Worm (Caenorhabditis elegans) whole organism, L3 larva: Measurements from ENCODE around the gene arle-14.

Source experiments
- ZK546.5 ChIP-seq: sonication (generic microtip); optimal IDR thresholded peaks from 2 replicates; lab custom pipeline; 2017; ENCODE audit warnings: missing biosample characterization, missing genetic modification characterization
- elt-1 ChIP-seq: fragments of 150-350 bp; optimal IDR thresholded peaks from 2 replicates; lab custom pipeline; 2014; ENCODE audit warnings: missing biosample characterization, missing genetic modification characterization
- elt-2 ChIP-seq: sonication (generic microtip); optimal IDR thresholded peaks from 2 replicates; lab custom pipeline; 2016; ENCODE audit warnings: missing genetic modification reagents, mild to moderate bottlenecking, missing genetic modification characterization, missing compliant biosample characterization
- fkh-2 ChIP-seq: fragments of 150-350 bp; optimal IDR thresholded peaks from 2 replicates; lab custom pipeline; 2014; ENCODE audit warnings: missing biosample characterization, missing genetic modification reagents, missing genetic modification characterization
- fos-1 ChIP-seq: fragments of 150-350 bp; optimal IDR thresholded peaks from 2 replicates; lab custom pipeline; 2014; ENCODE audit warnings: missing biosample characterization, missing genetic modification characterization
- lin-39 ChIP-seq: fragments of 150-350 bp; optimal IDR thresholded peaks from 2 replicates; lab custom pipeline; 2018; ENCODE audit warnings: missing biosample characterization, missing genetic modification reagents, missing genetic modification characterization
- mdl-1 ChIP-seq: fragments of 150-350 bp; optimal IDR thresholded peaks from 2 replicates; lab custom pipeline; 2014; ENCODE audit warnings: missing biosample characterization, missing genetic modification characterization
- nfya-1 ChIP-seq: sonication (generic microtip); optimal IDR thresholded peaks from 2 replicates; lab custom pipeline; 2017; ENCODE audit warnings: missing genetic modification characterization, mild to moderate bottlenecking, missing compliant biosample characterization, antibody characterized with exemption, moderate library complexity; ENCODE audit not compliant: insufficient read depth
- nhr-237 ChIP-seq: fragments of 150-350 bp; optimal IDR thresholded peaks from 2 replicates; lab custom pipeline; 2014; ENCODE audit warnings: missing biosample characterization, missing genetic modification characterization
- nhr-76 ChIP-seq: fragments of 150-350 bp; sonication (generic microtip); optimal IDR thresholded peaks from 5 replicates; lab custom pipeline; 2014; ENCODE audit warnings: missing biosample characterization, missing genetic modification characterization
- pha-4 ChIP-seq: fragments of 150-350 bp; optimal IDR thresholded peaks from 2 replicates; lab custom pipeline; 2014; ENCODE audit warnings: missing biosample characterization, missing genetic modification reagents, missing genetic modification characterization
- snpc-4 ChIP-seq: fragments of 150-350 bp; optimal IDR thresholded peaks from 2 replicates; lab custom pipeline; 2014; ENCODE audit warnings: missing biosample characterization, missing genetic modification characterization
- unc-62 ChIP-seq: fragments of 150-350 bp; sonication (generic microtip); optimal IDR thresholded peaks from 4 replicates; lab custom pipeline; 2014; ENCODE audit warnings: missing biosample characterization, missing genetic modification reagents, missing genetic modification characterization
- zag-1 ChIP-seq: fragments of 150-350 bp; optimal IDR thresholded peaks from 2 replicates; lab custom pipeline; 2014; ENCODE audit warnings: missing biosample characterization, missing genetic modification characterization

DNA sequence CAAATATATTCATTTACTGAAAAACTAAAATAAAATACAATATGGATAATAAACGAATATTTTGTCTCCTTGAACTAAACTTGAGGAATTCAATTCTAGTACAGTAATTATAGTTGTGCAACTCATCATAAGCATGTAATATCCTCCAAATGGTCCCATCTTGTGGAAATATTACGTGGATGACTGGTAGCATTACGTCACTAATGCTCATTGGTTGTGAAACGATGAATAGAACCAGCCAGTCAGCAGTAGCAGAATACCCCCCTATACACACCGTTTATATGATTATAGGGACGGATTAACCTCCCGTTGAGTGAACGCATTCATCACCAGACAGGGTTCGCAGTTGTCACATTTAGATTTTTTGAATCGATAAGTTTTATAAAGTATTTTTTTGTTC is 25.7 kb downstream of the arle-14 start:
- no peak for TF ChIP-seq fkh-2 (tag; lab: Kevin White, UChicago)
- no peak for TF ChIP-seq elt-2 (tag; lab: Kevin White, UChicago)
- TF ChIP-seq nhr-76 (tag; lab: Kevin White, UChicago) = no peak
- TF ChIP-seq lin-39 = no peak
- TF ChIP-seq nfya-1 = no peak
- TF ChIP-seq unc-62 (GFP tag; lab: Kevin White, UChicago) = no peak
- no peak for TF ChIP-seq zag-1 (tag; lab: Kevin White, UChicago)
- no peak for TF ChIP-seq snpc-4 (tag; lab: Kevin White, UChicago)
- no peak for TF ChIP-seq elt-1
- TF ChIP-seq fos-1 (tag; lab: Kevin White, UChicago) = no peak
- no peak for TF ChIP-seq pha-4 (tag; lab: Kevin White, UChicago)
- TF ChIP-seq ZK546.5 (tag; lab: Kevin White, UChicago) = no peak
- TF ChIP-seq nhr-237 (tag; lab: Kevin White, UChicago) = no peak
- no peak for TF ChIP-seq mdl-1 (tag; lab: Kevin White, UChicago)
